Fruit fly (Drosophila melanogaster) whole organism, prepupa: ENCODE data around the gene CG13288.

ENCODE experiments used
- Blimp-1 ChIP-seq: fragments of 200-800 bp; sonication (Bioruptor generic); optimal IDR thresholded peaks from 3 replicates; lab custom pipeline; 2017; ENCODE audit warnings: missing biosample characterization, missing genetic modification characterization, mild to moderate bottlenecking, moderate library complexity, missing genetic modification reagents
- CG10669 ChIP-seq: fragments of 200-800 bp; sonication (Bioruptor generic); optimal IDR thresholded peaks from 3 replicates; lab custom pipeline; 2018; ENCODE audit warnings: missing biosample characterization, mild to moderate bottlenecking, missing genetic modification characterization, moderate library complexity
- CG11294 ChIP-seq: fragments of 200-800 bp; sonication (Bioruptor generic); IDR thresholded peaks from 2 replicates; pipeline ENCODE4 v1.3.6; 2022; ENCODE audit warnings: missing biosample characterization, missing genetic modification characterization
- CG11762 ChIP-seq: fragments of 200-800 bp; sonication (Bioruptor generic); optimal IDR thresholded peaks from 3 replicates; lab custom pipeline; 2016; ENCODE audit warnings: missing biosample characterization, missing genetic modification characterization; ENCODE audit not compliant: insufficient read depth
- CG15336 ChIP-seq: fragments of 200-800 bp; sonication (Bioruptor generic); IDR thresholded peaks from 2 replicates; pipeline ENCODE4 v1.3.6; 2022; ENCODE audit warnings: missing biosample characterization, missing genetic modification characterization
- CG16779 ChIP-seq: fragments of 200-800 bp; sonication (Bioruptor generic); optimal IDR thresholded peaks from 3 replicates; lab custom pipeline; 2017; ENCODE audit warnings: missing biosample characterization, mild to moderate bottlenecking, missing genetic modification characterization
- CG31627 ChIP-seq: fragments of 200-800 bp; sonication (Bioruptor generic); optimal IDR thresholded peaks from 3 replicates; lab custom pipeline; 2016; ENCODE audit warnings: missing biosample characterization, missing genetic modification characterization
- CG32006 ChIP-seq: fragments of 200-800 bp; sonication (Bioruptor generic); optimal IDR thresholded peaks from 3 replicates; lab custom pipeline; 2017; ENCODE audit warnings: missing biosample characterization, mild to moderate bottlenecking, missing genetic modification characterization
- CG34406 ChIP-seq: fragments of 200-800 bp; sonication (Bioruptor generic); optimal IDR thresholded peaks from 3 replicates; lab custom pipeline; 2016; ENCODE audit warnings: missing biosample characterization, missing genetic modification characterization
- CG3919 ChIP-seq: fragments of 200-800 bp; sonication (Bioruptor generic); optimal IDR thresholded peaks from 3 replicates; lab custom pipeline; 2016; ENCODE audit warnings: missing biosample characterization, missing genetic modification characterization
- CG4318 ChIP-seq: fragments of 200-800 bp; sonication (Bioruptor generic); optimal IDR thresholded peaks from 3 replicates; lab custom pipeline; 2017; ENCODE audit warnings: missing biosample characterization, mild to moderate bottlenecking, missing genetic modification characterization
- CG6163 ChIP-seq: fragments of 200-800 bp; sonication (Bioruptor generic); IDR thresholded peaks from 3 replicates; pipeline ENCODE4 v1.3.6; 2022; ENCODE audit warnings: missing biosample characterization, missing genetic modification characterization
- CG6276 ChIP-seq: fragments of 200-800 bp; sonication (Bioruptor generic); optimal IDR thresholded peaks from 2 replicates; lab custom pipeline; 2017; ENCODE audit warnings: missing biosample characterization, mild to moderate bottlenecking, missing genetic modification characterization
- CG6792 ChIP-seq: fragments of 200-800 bp; sonication (Bioruptor generic); optimal IDR thresholded peaks from 3 replicates; lab custom pipeline; 2016; ENCODE audit warnings: missing biosample characterization, missing genetic modification characterization
- CG6808 ChIP-seq: fragments of 200-800 bp; sonication (Bioruptor generic); optimal IDR thresholded peaks from 3 replicates; lab custom pipeline; 2017; ENCODE audit warnings: missing biosample characterization, missing genetic modification characterization, mild to moderate bottlenecking, moderate library complexity, missing genetic modification reagents
- CG6854 ChIP-seq: fragments of 200-800 bp; sonication (Bioruptor generic); optimal IDR thresholded peaks from 2 replicates; lab custom pipeline; 2017; ENCODE audit warnings: missing biosample characterization, mild to moderate bottlenecking, missing genetic modification characterization
- CG8319 ChIP-seq: fragments of 200-800 bp; sonication (Bioruptor generic); optimal IDR thresholded peaks from 3 replicates; lab custom pipeline; 2016; ENCODE audit warnings: missing biosample characterization, missing genetic modification characterization
- CG9139 ChIP-seq: fragments of 200-800 bp; sonication (Bioruptor generic); optimal IDR thresholded peaks from 3 replicates; lab custom pipeline; 2017; ENCODE audit warnings: missing biosample characterization, mild to moderate bottlenecking, missing genetic modification characterization
- Eip75B ChIP-seq: fragments of 200-800 bp; sonication (Bioruptor generic); optimal IDR thresholded peaks from 3 replicates; lab custom pipeline; 2016; ENCODE audit warnings: missing biosample characterization, missing genetic modification characterization
- Eip78C ChIP-seq: fragments of 200-800 bp; sonication (Bioruptor generic); peaks from one replicate; lab custom pipeline; 2016; ENCODE audit warnings: missing biosample characterization, missing genetic modification characterization
- Eip93F ChIP-seq: fragments of 200-800 bp; sonication (Bioruptor generic); optimal IDR thresholded peaks from 2 replicates; lab custom pipeline; 2016; ENCODE audit warnings: missing biosample characterization, mild to moderate bottlenecking, missing genetic modification characterization
- Ets21C ChIP-seq: fragments of 200-800 bp; sonication (Bioruptor generic); optimal IDR thresholded peaks from 3 replicates; lab custom pipeline; 2016; ENCODE audit warnings: missing biosample characterization, missing genetic modification characterization
- Ets96B ChIP-seq: fragments of 200-800 bp; optimal IDR thresholded peaks from 2 replicates; lab custom pipeline; 2019; ENCODE audit warnings: missing biosample characterization, mild to moderate bottlenecking, missing genetic modification characterization, moderate library complexity
- Met ChIP-seq: fragments of 200-800 bp; sonication (Bioruptor generic); optimal IDR thresholded peaks from 3 replicates; lab custom pipeline; 2016; ENCODE audit warnings: missing biosample characterization, missing genetic modification characterization
- OdsH ChIP-seq: fragments of 200-800 bp; sonication (Bioruptor generic); optimal IDR thresholded peaks from 3 replicates; lab custom pipeline; 2016; ENCODE audit warnings: missing biosample characterization, missing genetic modification characterization
- Smox ChIP-seq: fragments of 200-800 bp; sonication (Bioruptor generic); optimal IDR thresholded peaks from 3 replicates; lab custom pipeline; 2016; ENCODE audit warnings: missing biosample characterization, missing genetic modification characterization
- Sox14 ChIP-seq: fragments of 200-800 bp; sonication (Bioruptor generic); optimal IDR thresholded peaks from 3 replicates; lab custom pipeline; 2016; ENCODE audit warnings: missing biosample characterization, missing genetic modification characterization
- Sox15 ChIP-seq: fragments of 200-800 bp; sonication (Bioruptor generic); optimal IDR thresholded peaks from 3 replicates; lab custom pipeline; 2016; ENCODE audit warnings: missing biosample characterization, missing genetic modification characterization
- achi ChIP-seq: fragments of 200-800 bp; sonication (Bioruptor generic); optimal IDR thresholded peaks from 3 replicates; lab custom pipeline; 2016; ENCODE audit warnings: missing biosample characterization, missing genetic modification characterization
- acj6 ChIP-seq: fragments of 200-800 bp; sonication (Bioruptor generic); optimal IDR thresholded peaks from 3 replicates; lab custom pipeline; 2016; ENCODE audit warnings: missing biosample characterization, missing genetic modification characterization
- cyc ChIP-seq: fragments of 200-800 bp; sonication (Bioruptor generic); optimal IDR thresholded peaks from 3 replicates; lab custom pipeline; 2016; ENCODE audit warnings: missing biosample characterization, missing genetic modification characterization
- dac ChIP-seq: fragments of 200-800 bp; sonication (Bioruptor generic); optimal IDR thresholded peaks from 2 replicates; lab custom pipeline; 2017; ENCODE audit warnings: missing biosample characterization, mild to moderate bottlenecking, missing genetic modification characterization
- eg ChIP-seq: fragments of 200-800 bp; sonication (Bioruptor generic); IDR thresholded peaks from 3 replicates; pipeline ENCODE4 v1.3.6; 2022; ENCODE audit warnings: missing biosample characterization, missing genetic modification characterization
- esn ChIP-seq: fragments of 200-800 bp; sonication (Bioruptor generic); optimal IDR thresholded peaks from 2 replicates; lab custom pipeline; 2016; ENCODE audit warnings: missing biosample characterization, mild to moderate bottlenecking, missing genetic modification characterization, moderate library complexity
- fkh ChIP-seq: fragments of 200-800 bp; sonication (Bioruptor generic); optimal IDR thresholded peaks from 3 replicates; lab custom pipeline; 2017; ENCODE audit warnings: missing biosample characterization, mild to moderate bottlenecking, missing genetic modification characterization, moderate library complexity
- net ChIP-seq: fragments of 200-800 bp; sonication (Bioruptor generic); optimal IDR thresholded peaks from 3 replicates; lab custom pipeline; 2016; ENCODE audit warnings: missing biosample characterization, missing genetic modification characterization
- pdm3 ChIP-seq: fragments of 200-800 bp; sonication (Bioruptor generic); optimal IDR thresholded peaks from 3 replicates; lab custom pipeline; 2016; ENCODE audit warnings: missing biosample characterization, missing genetic modification characterization
- spab ChIP-seq: fragments of 200-800 bp; sonication (Bioruptor generic); optimal IDR thresholded peaks from 2 replicates; lab custom pipeline; 2017; ENCODE audit warnings: missing biosample characterization, mild to moderate bottlenecking, missing genetic modification characterization, missing genetic modification reagents
- ss ChIP-seq, 2 experiments: fragments of 200-800 bp; sonication (Bioruptor generic); optimal IDR thresholded peaks; 2 replicates in 1 of 2; 3 replicates in 1 of 2; lab custom pipeline; 2017 to 2018; ENCODE audit warnings: mild to moderate bottlenecking in 2 of 2, missing biosample characterization in 2 of 2, missing genetic modification characterization in 2 of 2, moderate library complexity in 1 of 2
- svp ChIP-seq: fragments of 200-800 bp; sonication (Bioruptor generic); peaks from one replicate; lab custom pipeline; 2016; ENCODE audit warnings: missing biosample characterization, missing genetic modification characterization
- vri ChIP-seq: fragments of 200-800 bp; sonication (Bioruptor generic); optimal IDR thresholded peaks from 3 replicates; lab custom pipeline; 2016; ENCODE audit warnings: missing biosample characterization, mild to moderate bottlenecking, missing genetic modification characterization

The CG13288 gene

DNA sequence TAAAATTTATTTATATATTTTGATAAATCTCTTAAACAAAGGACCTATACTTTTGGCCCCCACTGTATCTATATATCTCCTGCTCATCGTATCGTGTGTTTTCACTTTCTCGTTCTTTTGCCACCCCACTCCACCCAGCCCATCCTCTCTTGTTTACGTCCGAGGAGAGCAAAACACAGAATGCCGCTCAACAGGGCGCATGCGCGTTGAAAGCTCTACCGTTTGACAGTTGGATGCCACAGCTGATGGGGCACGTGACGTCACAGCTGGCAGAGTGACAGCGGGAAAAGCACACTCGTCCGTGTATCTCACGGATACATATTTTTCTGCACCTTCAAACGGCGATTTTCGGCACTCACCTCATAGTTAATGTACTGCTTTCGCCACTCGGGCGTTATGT, 13.6 kb downstream of the CG13288 start:
- TF ChIP-seq cyc (GFP tag; lab: Kevin White, UChicago): no peak
- peak; percentile 61 for TF ChIP-seq achi (GFP tag; lab: Kevin White, UChicago)
- TF ChIP-seq Blimp-1: no peak
- 0 out of 3 replicates have a peak, but pooled peaks have one; percentile 20 for TF ChIP-seq eg (GFP tag; lab: Robert Waterston, UW)

DNA sequence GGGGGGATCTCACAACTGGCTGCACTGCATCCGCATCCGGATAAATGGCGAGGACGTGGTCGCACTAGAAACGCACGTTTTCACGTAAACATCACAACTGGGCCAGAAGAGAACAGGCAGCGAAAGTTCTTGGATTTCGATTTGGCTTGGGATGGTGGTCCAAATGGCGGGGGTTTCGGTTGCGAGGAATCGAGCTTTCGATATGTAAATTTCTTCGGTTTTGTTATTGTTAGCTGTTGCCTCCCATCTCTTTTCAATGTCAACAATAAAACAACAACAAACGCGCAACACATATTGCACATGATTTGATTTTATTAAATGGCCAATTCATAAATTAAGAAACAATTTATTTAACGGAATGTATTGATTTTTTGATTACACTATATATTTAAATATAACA, 14.0 kb downstream of the CG13288 start, which contains the start of gene PXo:
TSS of gene PXo (minus strand) at position 101 of the 400 bp plus-strand sequence.
- no peak for TF ChIP-seq Sox15 (GFP tag; lab: Kevin White, UChicago)
- no peak for TF ChIP-seq Met
- no peak for TF ChIP-seq achi (GFP tag; lab: Kevin White, UChicago)
- no peak for TF ChIP-seq CG8319 (GFP tag; lab: Kevin White, UChicago)
- TF ChIP-seq CG31627 (GFP tag; lab: Kevin White, UChicago): no peak
- no peak for TF ChIP-seq spab (GFP tag; lab: Kevin White, UChicago)
- no peak for TF ChIP-seq Sox14 (GFP tag; lab: Kevin White, UChicago)
- TF ChIP-seq acj6 (GFP tag; lab: Kevin White, UChicago): no peak
- TF ChIP-seq CG15336 (GFP tag; lab: Robert Waterston, UW): no peak
- no peak for TF ChIP-seq Eip93F
- TF ChIP-seq vri (GFP tag; lab: Kevin White, UChicago): no peak
- no peak for TF ChIP-seq CG6276 (GFP tag; lab: Kevin White, UChicago)

DNA sequence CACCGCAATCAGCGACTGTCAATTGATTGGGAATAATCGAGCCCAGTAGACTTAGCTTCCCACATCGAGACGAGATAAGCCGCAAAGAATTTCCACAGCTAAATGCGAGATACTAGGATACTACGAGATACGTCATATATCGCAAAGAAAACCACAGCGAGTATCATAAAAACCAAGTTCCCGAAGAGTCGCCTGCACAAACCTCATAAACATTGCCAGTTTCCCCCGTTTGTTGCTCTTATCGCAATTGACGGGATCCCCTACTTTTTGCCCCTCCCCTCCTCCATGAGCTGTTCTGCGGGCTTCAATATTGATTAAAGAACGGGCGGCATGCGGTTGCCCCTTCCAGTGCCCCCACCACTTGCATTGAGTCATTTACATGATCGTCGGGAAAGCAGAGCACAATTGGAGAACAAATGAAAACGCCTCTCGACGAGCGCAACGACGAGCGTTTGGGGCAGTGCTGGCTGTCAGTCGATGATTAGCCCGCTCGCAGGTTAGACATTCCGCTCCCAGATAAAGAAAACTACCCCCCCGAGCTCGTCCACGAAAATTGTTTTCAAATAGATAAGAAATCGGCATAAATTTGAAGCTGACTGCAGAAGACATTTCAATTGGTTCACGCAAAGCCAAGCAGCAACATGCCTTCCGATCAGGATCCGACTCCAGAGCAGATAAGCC, 15.0 kb downstream of the CG13288 start, which contains the start of gene CG32407:
TSS of gene CG32407 (plus strand) at position 51 of the 681 bp plus-strand sequence.
- TF ChIP-seq Eip75B (GFP tag; lab: Kevin White, UChicago): no peak
- no peak for TF ChIP-seq CG6854
- no peak for TF ChIP-seq CG9139 (GFP tag; lab: Kevin White, UChicago)
- TF ChIP-seq CG32006 (GFP tag; lab: Kevin White, UChicago): peak; percentile 14
- no peak for TF ChIP-seq net
- TF ChIP-seq CG11294 (GFP tag; lab: Robert Waterston, UW): no peak
- peak; percentile 83 for TF ChIP-seq vri (GFP tag; lab: Kevin White, UChicago)
- TF ChIP-seq Smox (GFP tag; lab: Kevin White, UChicago): no peak
- TF ChIP-seq Eip93F: no peak
- peak; percentile 72 for TF ChIP-seq fkh (GFP tag; lab: Kevin White, UChicago)
- no peak for TF ChIP-seq CG4318 (GFP tag; lab: Kevin White, UChicago)
- TF ChIP-seq dac (GFP tag; lab: Kevin White, UChicago): no peak
- TF ChIP-seq OdsH (GFP tag; lab: Kevin White, UChicago): no peak
- TF ChIP-seq CG6792 (GFP tag; lab: Kevin White, UChicago): no peak
- TF ChIP-seq svp (GFP tag; lab: Kevin White, UChicago): peak; percentile 94
- no peak for TF ChIP-seq CG10669
- no peak for TF ChIP-seq CG11762 (GFP tag; lab: Kevin White, UChicago)
- TF ChIP-seq CG31627 (GFP tag; lab: Kevin White, UChicago): no peak
- no peak for TF ChIP-seq esn (GFP tag; lab: Kevin White, UChicago)
- no peak for TF ChIP-seq CG34406
- no peak for TF ChIP-seq Ets21C (GFP tag; lab: Kevin White, UChicago)
- no peak for TF ChIP-seq pdm3
- 0 out of 3 replicates have a peak, but pooled peaks have one; percentile 8 for TF ChIP-seq eg (GFP tag; lab: Robert Waterston, UW)
- peak; percentile 35 for TF ChIP-seq Sox14 (GFP tag; lab: Kevin White, UChicago)
- TF ChIP-seq Met: peak; percentile 6
- TF ChIP-seq CG6163 (GFP tag; lab: Robert Waterston, UW): 0 out of 3 replicates have a peak, but pooled peaks have one; percentile 37
- TF ChIP-seq CG15336 (GFP tag; lab: Robert Waterston, UW): 0 out of 2 replicates have a peak, but pooled peaks have one; percentile 14
- TF ChIP-seq Ets96B: no peak
- peak; percentile 61 for TF ChIP-seq Eip78C
- no peak for TF ChIP-seq CG16779
- no peak for TF ChIP-seq CG6808 (GFP tag; lab: Kevin White, UChicago)
- peak in 1 of 2 experiments; percentile 3 for TF ChIP-seq ss (GFP tag; optimal IDR thresholded peaks at IDR 0.05; lab: Kevin White, UChicago)
- TF ChIP-seq CG3919: peak; percentile 18
